Worm (Caenorhabditis elegans): ENCODE data around the gene K10C2.12.

K10C2.12 gene

ce11 chrX:6384537-6384936, 36.0 kb downstream of the K10C2.12 start:
- TF ChIP-seq gmeb-1 (tag; optimal IDR thresholded peaks at IDR 0.05) (no peak), nhr-10 (tag; optimal IDR thresholded peaks at IDR 0.05) (no peak), ztf-1 (GFP tag; conservative IDR thresholded peaks at IDR 0.05) (no peak)

ce11 chrX:6382930-6383329, 37.7 kb downstream of the K10C2.12 start:
- TF ChIP-seq ceh-16 (tag; optimal IDR thresholded peaks at IDR 0.05) (peak; percentile 80), ceh-82 (tag; optimal IDR thresholded peaks at IDR 0.05) (no peak), elt-1 (tag; optimal IDR thresholded peaks at IDR 0.05) (peak; percentile 55), lin-39 (tag; optimal IDR thresholded peaks at IDR 0.05) (no peak), blmp-1 (tag; optimal IDR thresholded peaks at IDR 0.05; ENCODE audit: insufficient read depth) (peak; percentile 1), lin-13 (GFP tag; optimal IDR thresholded peaks at IDR 0.05) (no peak), nhr-25 (tag; optimal IDR thresholded peaks at IDR 0.05) (peak; percentile 51), crh-2 (tag; optimal IDR thresholded peaks at IDR 0.05) (no peak), R02D3.7 (tag; optimal IDR thresholded peaks at IDR 0.05) (no peak), peb-1 (tag; optimal IDR thresholded peaks at IDR 0.05) (no peak), nhr-23 (tag; optimal IDR thresholded peaks at IDR 0.05) (no peak), sma-9 (GFP tag; optimal IDR thresholded peaks at IDR 0.05) (peak; percentile 25), sma-9 (tag; optimal IDR thresholded peaks at IDR 0.05) (no peak), Y55F3AM.14 (GFP tag; optimal IDR thresholded peaks at IDR 0.05) (no peak)

ce11 chrX:6378363-6378762, 42.2 kb downstream of the K10C2.12 start:
- TF ChIP-seq nhr-25 (tag; optimal IDR thresholded peaks at IDR 0.05) (no peak), mab-5 (tag; optimal IDR thresholded peaks at IDR 0.05) (no peak), C34F6.9 (tag; optimal IDR thresholded peaks at IDR 0.05) (peak; percentile 65), unc-55 (GFP tag; optimal IDR thresholded peaks at IDR 0.05) (peak; percentile 64), nhr-21 (tag; optimal IDR thresholded peaks at IDR 0.05) (peak; percentile 36), nhr-129 (tag; optimal IDR thresholded peaks at IDR 0.05) (peak; percentile 88), snpc-4 (tag; optimal IDR thresholded peaks at IDR 0.05) (no peak), Y55F3AM.14 (GFP tag; optimal IDR thresholded peaks at IDR 0.05) (no peak), dmd-4 (tag; optimal IDR thresholded peaks at IDR 0.05) (no peak), nhr-237 (tag; optimal IDR thresholded peaks at IDR 0.05) (no peak), sma-9 (GFP tag; optimal IDR thresholded peaks at IDR 0.05) (peak; percentile 54), sma-9 (tag; optimal IDR thresholded peaks at IDR 0.05) (no peak), zag-1 (tag; optimal IDR thresholded peaks at IDR 0.05) (peak; percentile 32), unc-62 (GFP tag; optimal IDR thresholded peaks at IDR 0.05) (no peak), nhr-11 (tag; optimal IDR thresholded peaks at IDR 0.05) (no peak), nhr-6 (tag; optimal IDR thresholded peaks at IDR 0.05) (no peak), nhr-12 (tag; optimal IDR thresholded peaks at IDR 0.05) (no peak), sma-3 (GFP tag; optimal IDR thresholded peaks at IDR 0.05) (peak; percentile 13), crh-2 (tag; optimal IDR thresholded peaks at IDR 0.05) (peak; percentile 54), egl-27 (tag; optimal IDR thresholded peaks at IDR 0.05) (peak; percentile 32), ZK546.5 (tag; optimal IDR thresholded peaks at IDR 0.05) (no peak), F13H6.1 (tag; optimal IDR thresholded peaks at IDR 0.05) (peak; percentile 67), fos-1 (tag; optimal IDR thresholded peaks at IDR 0.05) (peak; percentile 53), lsy-2 (tag; optimal IDR thresholded peaks at IDR 0.05) (peak in 1 of 2 experiments; percentile 55), lin-13 (GFP tag; optimal IDR thresholded peaks at IDR 0.05) (peak; percentile 44), ceh-16 (tag; optimal IDR thresholded peaks at IDR 0.05) (peak; percentile 60), unc-39 (tag; optimal IDR thresholded peaks at IDR 0.05) (no peak), lin-11 (tag; optimal IDR thresholded peaks at IDR 0.05) (peak; percentile 78), gmeb-1 (tag; optimal IDR thresholded peaks at IDR 0.05) (no peak), aly-2 (tag; optimal IDR thresholded peaks at IDR 0.05) (no peak), mdl-1 (tag; optimal IDR thresholded peaks at IDR 0.05) (no peak)

Measured in whole organism, L2 larva.